Fruit fly (Drosophila melanogaster): ENCODE results near the gene Npc2e.

Gene Npc2e

DNA sequence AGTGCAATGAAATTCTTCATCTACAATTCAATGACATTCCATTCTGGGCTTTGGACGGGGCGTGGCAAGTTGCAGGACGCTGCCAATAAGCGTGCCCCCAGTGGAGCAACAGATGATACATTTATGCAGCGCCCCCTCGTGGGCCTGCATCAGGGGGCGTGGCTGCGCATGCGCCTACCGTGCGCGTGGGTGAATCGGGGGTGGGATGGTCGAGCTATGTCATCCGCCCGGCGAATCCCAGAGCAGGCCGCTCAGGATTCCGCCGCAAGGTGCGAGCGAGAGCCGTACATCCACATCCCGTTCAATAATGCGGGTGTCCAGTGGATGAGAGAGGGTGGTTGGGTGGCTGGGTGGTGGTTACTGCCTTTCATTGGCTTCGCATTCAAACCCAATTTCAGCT lies 17.1 kb downstream of the Npc2e start (continued):
- TF ChIP-seq Hr51 (GFP tag; optimal IDR thresholded peaks at IDR 0.05): no peak
- TF ChIP-seq CG5180 (GFP tag; optimal IDR thresholded peaks at IDR 0.05): no peak
- 0 out of 3 replicates have a peak, but pooled peaks have one; percentile 16 for TF ChIP-seq CG16813 (GFP tag; IDR thresholded peaks at IDR 0.05; ENCODE audit: partially characterized antibody)
- no peak for TF ChIP-seq CG6813 (GFP tag; optimal IDR thresholded peaks at IDR 0.05)
- TF ChIP-seq CG11085 (GFP tag; IDR thresholded peaks at IDR 0.05): no peak
- TF ChIP-seq Vsx1 (GFP tag; optimal IDR thresholded peaks at IDR 0.05): no peak
- no peak for TF ChIP-seq CG11456 (GFP tag; IDR thresholded peaks at IDR 0.05)
- no peak for TF ChIP-seq bsh (GFP tag; optimal IDR thresholded peaks at IDR 0.05)
- TF ChIP-seq dimm (GFP tag; IDR thresholded peaks at IDR 0.05): 0 out of 2 replicates have a peak, but pooled peaks have one; percentile 12
- TF ChIP-seq vnd (GFP tag; IDR thresholded peaks at IDR 0.05; ENCODE audit: partially characterized antibody): no peak
- no peak for TF ChIP-seq CG10565 (GFP tag; optimal IDR thresholded peaks at IDR 0.05)
- no peak for TF ChIP-seq CG17612 (GFP tag; IDR thresholded peaks at IDR 0.05)
- TF ChIP-seq scrt (GFP tag; optimal IDR thresholded peaks at IDR 0.05): peak; percentile 95
- TF ChIP-seq pum (GFP tag; optimal IDR thresholded peaks at IDR 0.05): no peak
- TF ChIP-seq lmd (GFP tag; IDR thresholded peaks at IDR 0.05): no peak
- no peak for TF ChIP-seq Aef1 (GFP tag; IDR thresholded peaks at IDR 0.05)
- TF ChIP-seq B-H1 (GFP tag; IDR thresholded peaks at IDR 0.05): no peak
- no peak for TF ChIP-seq CG17186 (GFP tag; optimal IDR thresholded peaks at IDR 0.05)
- peak; percentile 97 for TF ChIP-seq Nf-YC (tag; optimal IDR thresholded peaks at IDR 0.05)
- no peak for TF ChIP-seq gsb (GFP tag; IDR thresholded peaks at IDR 0.05)
- TF ChIP-seq MESR4 (GFP tag; optimal IDR thresholded peaks at IDR 0.05): no peak
- 0 out of 2 replicates have a peak, but pooled peaks have one; percentile 18 for TF ChIP-seq dan (GFP tag; IDR thresholded peaks at IDR 0.05)
- TF ChIP-seq CG2678 (tag; optimal IDR thresholded peaks at IDR 0.05): no peak
- TF ChIP-seq CG15479 (GFP tag; optimal IDR thresholded peaks at IDR 0.05): no peak
- no peak for TF ChIP-seq knrl (GFP tag; IDR thresholded peaks at IDR 0.05; ENCODE audit: partially characterized antibody)
- TF ChIP-seq ind (GFP tag; optimal IDR thresholded peaks at IDR 0.05): no peak

- TF ChIP-seq ranshi (GFP tag; IDR thresholded peaks at IDR 0.05) (no peak), zfh2 (GFP tag; optimal IDR thresholded peaks at IDR 0.05) (no peak), D19A (tag; optimal IDR thresholded peaks at IDR 0.05) (no peak), bowl (GFP tag; IDR thresholded peaks at IDR 0.05) (no peak), H15 (GFP tag; IDR thresholded peaks at IDR 0.05) (no peak), Atf-2 (GFP tag; optimal IDR thresholded peaks at IDR 0.05) (no peak), MTF-1 (GFP tag; optimal IDR thresholded peaks at IDR 0.05; ENCODE audit: borderline replicate concordance) (no peak)
Observed at dm6 chr3R:10070817-10071216, 17.7 kb downstream of the Npc2e start, which contains the start of gene nerfin-2. nerfin-2 (plus strand) TSS chr3R:10071117.

DNA sequence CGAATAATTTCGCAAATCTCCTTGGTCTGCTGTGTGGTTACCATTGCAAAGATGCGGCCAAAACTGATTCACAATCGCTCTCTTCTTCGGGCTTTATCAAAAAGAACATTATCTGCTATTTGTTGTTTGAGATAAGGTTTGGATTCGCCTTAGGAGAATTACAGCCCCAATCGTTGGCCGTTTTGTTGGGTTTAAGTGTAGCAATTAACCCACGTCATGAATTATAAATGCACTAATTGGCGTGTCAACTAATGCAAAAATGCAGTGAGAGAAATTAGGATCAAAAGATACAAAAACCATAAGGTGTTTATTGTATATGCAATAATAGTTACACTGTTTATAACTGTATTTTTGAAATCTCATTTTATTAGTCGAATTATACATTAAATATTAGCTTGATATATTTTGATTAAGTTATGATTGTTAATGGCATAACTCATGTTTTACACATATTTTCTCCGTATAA lies 22.2 kb downstream of the Npc2e start, which contains the start of gene Alp13:
Alp13 (minus strand) TSS at position 51 of the 466 bp plus-strand sequence.
- TF ChIP-seq cad (GFP tag; optimal IDR thresholded peaks at IDR 0.05) (no peak), twi (tag; optimal IDR thresholded peaks at IDR 0.05) (no peak), row (GFP tag; IDR thresholded peaks at IDR 0.05) (no peak), CG7786 (GFP tag; optimal IDR thresholded peaks at IDR 0.05) (no peak), Gsc (GFP tag; IDR thresholded peaks at IDR 0.05) (no peak), CG12071 (GFP tag; optimal IDR thresholded peaks at IDR 0.05) (no peak), Stat92E (GFP tag; optimal IDR thresholded peaks at IDR 0.05) (no peak)
